Worm (Caenorhabditis elegans) whole organism, late embryonic: Measurements from ENCODE around the gene F53E10.6.
"Not testable (repeated sequence)": the region's sequence is repeated elsewhere in the genome, so short reads cannot be mapped to it uniquely, and the experiment has no call there.

ENCODE experiments used
- C38D4.7 ChIP-seq: fragments of 200-800 bp; sonication (Bioruptor generic); optimal IDR thresholded peaks from 2 replicates; lab custom pipeline; 2018; ENCODE audit warnings: mild to moderate bottlenecking, missing genetic modification characterization, moderate library complexity, missing compliant biosample characterization
- K09A11.1 ChIP-seq: sonication (generic microtip); optimal IDR thresholded peaks from 2 replicates; lab custom pipeline; 2017; ENCODE audit warnings: antibody characterized with exemption, mild to moderate bottlenecking, missing genetic modification characterization, missing compliant biosample characterization; ENCODE audit not compliant: insufficient read depth
- ama-1 ChIP-seq: fragments of 150-350 bp; optimal IDR thresholded peaks from 2 replicates; lab custom pipeline; 2014
- ceh-18 ChIP-seq: sonication (generic microtip); optimal IDR thresholded peaks from 2 replicates; lab custom pipeline; 2016; ENCODE audit warnings: missing genetic modification characterization, missing compliant biosample characterization
- ceh-22 ChIP-seq: sonication (generic microtip); optimal IDR thresholded peaks from 2 replicates; lab custom pipeline; 2017; ENCODE audit warnings: missing biosample characterization, missing genetic modification characterization
- ceh-30 ChIP-seq: fragments of 150-350 bp; optimal IDR thresholded peaks from 2 replicates; lab custom pipeline; 2014; ENCODE audit warnings: missing biosample characterization, missing genetic modification characterization
- ceh-31 ChIP-seq: sonication (generic microtip); optimal IDR thresholded peaks from 2 replicates; lab custom pipeline; 2016; ENCODE audit warnings: missing genetic modification characterization, missing compliant biosample characterization
- ceh-34 ChIP-seq: sonication (generic microtip); optimal IDR thresholded peaks from 2 replicates; lab custom pipeline; 2016; ENCODE audit warnings: mild to moderate bottlenecking, missing genetic modification characterization, missing compliant biosample characterization
- ceh-45 ChIP-seq: fragments of 200-800 bp; sonication (Bioruptor generic); IDR thresholded peaks from 2 replicates; pipeline ENCODE4 v1.3.6; 2022; ENCODE audit warnings: missing genetic modification reagents, missing genetic modification characterization, missing compliant biosample characterization
- ceh-9 ChIP-seq: sonication (generic microtip); optimal IDR thresholded peaks from 2 replicates; lab custom pipeline; 2016; ENCODE audit warnings: mild to moderate bottlenecking, missing genetic modification characterization, inconsistent platforms, missing compliant biosample characterization
- che-1 ChIP-seq: sonication (generic microtip); optimal IDR thresholded peaks from 2 replicates; lab custom pipeline; 2016; ENCODE audit warnings: mild to moderate bottlenecking, missing genetic modification characterization, missing compliant biosample characterization
- dmd-4 ChIP-seq: sonication (generic microtip); optimal IDR thresholded peaks from 2 replicates; lab custom pipeline; 2016; ENCODE audit warnings: borderline replicate concordance, missing genetic modification characterization, missing compliant biosample characterization
- elt-4 ChIP-seq: sonication (generic microtip); optimal IDR thresholded peaks from 2 replicates; lab custom pipeline; 2016; ENCODE audit warnings: missing genetic modification characterization, missing compliant biosample characterization
- ets-4 ChIP-seq: sonication (generic microtip); optimal IDR thresholded peaks from 2 replicates; lab custom pipeline; 2016; ENCODE audit warnings: missing genetic modification characterization, missing compliant biosample characterization
- fax-1 ChIP-seq: sonication (generic microtip); optimal IDR thresholded peaks from 2 replicates; lab custom pipeline; 2016; ENCODE audit warnings: missing genotype, missing genetic modification characterization, missing compliant biosample characterization
- fkh-6 ChIP-seq: sonication (generic microtip); optimal IDR thresholded peaks from 2 replicates; lab custom pipeline; 2016; ENCODE audit warnings: missing genetic modification characterization, missing compliant biosample characterization
- gmeb-2 ChIP-seq: sonication (generic microtip); optimal IDR thresholded peaks from 2 replicates; lab custom pipeline; 2016; ENCODE audit warnings: missing genetic modification characterization, inconsistent platforms, missing compliant biosample characterization
- hlh-13 ChIP-seq: fragments of 200-800 bp; sonication (Bioruptor generic); optimal IDR thresholded peaks from 2 replicates; lab custom pipeline; 2018; ENCODE audit warnings: mild to moderate bottlenecking, missing genetic modification characterization, missing compliant biosample characterization
- hlh-15 ChIP-seq: sonication (generic microtip); optimal IDR thresholded peaks from 2 replicates; lab custom pipeline; 2016; ENCODE audit warnings: missing genetic modification characterization, missing compliant biosample characterization
- hlh-6 ChIP-seq: sonication (generic microtip); optimal IDR thresholded peaks from 2 replicates; lab custom pipeline; 2016; ENCODE audit warnings: missing genotype, missing genetic modification characterization, missing compliant biosample characterization
- hlh-8 ChIP-seq: sonication (generic microtip); optimal IDR thresholded peaks from 2 replicates; lab custom pipeline; 2016; ENCODE audit warnings: missing genotype, missing genetic modification characterization, missing compliant biosample characterization
- lim-6 ChIP-seq: sonication (generic microtip); optimal IDR thresholded peaks from 2 replicates; lab custom pipeline; 2016; ENCODE audit warnings: missing genetic modification characterization, missing compliant biosample characterization
- mec-3 ChIP-seq: sonication (generic microtip); optimal IDR thresholded peaks from 2 replicates; lab custom pipeline; 2016; ENCODE audit warnings: borderline replicate concordance, missing genetic modification characterization, missing compliant biosample characterization
- nfya-1 ChIP-seq: sonication (generic microtip); optimal IDR thresholded peaks from 2 replicates; lab custom pipeline; 2017; ENCODE audit warnings: missing genetic modification characterization, mild to moderate bottlenecking, missing compliant biosample characterization, antibody characterized with exemption, moderate library complexity
- pag-3 ChIP-seq: sonication (generic microtip); optimal IDR thresholded peaks from 2 replicates; lab custom pipeline; 2016; ENCODE audit warnings: missing compliant biosample characterization, missing genetic modification characterization, borderline replicate concordance
- pat-9 ChIP-seq: fragments of 200-800 bp; sonication (Bioruptor generic); optimal IDR thresholded peaks from 2 replicates; lab custom pipeline; 2018; ENCODE audit warnings: mild to moderate bottlenecking, missing genetic modification characterization, moderate library complexity, missing compliant biosample characterization
- pax-1 ChIP-seq: fragments of 150-350 bp; optimal IDR thresholded peaks from 2 replicates; lab custom pipeline; 2014; ENCODE audit warnings: missing biosample characterization, missing genetic modification characterization
- pha-2 ChIP-seq: sonication (generic microtip); optimal IDR thresholded peaks from 2 replicates; lab custom pipeline; 2017; ENCODE audit warnings: mild to moderate bottlenecking, missing genetic modification characterization, missing compliant biosample characterization
- pqm-1 ChIP-seq: sonication (generic microtip); optimal IDR thresholded peaks from 2 replicates; lab custom pipeline; 2016; ENCODE audit warnings: missing genetic modification characterization, missing compliant biosample characterization
- sdc-2 ChIP-seq: sonication (generic microtip); optimal IDR thresholded peaks from 2 replicates; lab custom pipeline; 2016; ENCODE audit warnings: missing genotype, missing genetic modification characterization, missing compliant biosample characterization
- syd-9 ChIP-seq: sonication (generic microtip); optimal IDR thresholded peaks from 2 replicates; lab custom pipeline; 2016; ENCODE audit warnings: mild to moderate bottlenecking, missing genetic modification characterization, moderate library complexity, missing compliant biosample characterization
- ttx-3 ChIP-seq: sonication (generic microtip); optimal IDR thresholded peaks from 2 replicates; lab custom pipeline; 2016; ENCODE audit warnings: missing genetic modification reagents, missing genetic modification characterization, missing compliant biosample characterization
- unc-42 ChIP-seq: sonication (generic microtip); optimal IDR thresholded peaks from 2 replicates; lab custom pipeline; 2016; ENCODE audit warnings: missing genotype, missing genetic modification characterization, missing compliant biosample characterization
- unc-55 ChIP-seq: sonication (generic microtip); optimal IDR thresholded peaks from 2 replicates; lab custom pipeline; 2017; ENCODE audit warnings: missing biosample characterization, missing genetic modification reagents, missing genetic modification characterization
- ztf-16 ChIP-seq: sonication (generic microtip); optimal IDR thresholded peaks from 2 replicates; lab custom pipeline; 2017; ENCODE audit warnings: missing genetic modification characterization, missing compliant biosample characterization

F53E10.6 gene

ce11 chrV:2638545-2638944, 35.7 kb upstream of the F53E10.6 start, which contains the start of gene W02H5.19 (continued):
- TF ChIP-seq pag-3 (tag; lab: Kevin White, UChicago) (no peak), dmd-4 (tag; lab: Kevin White, UChicago) (peak; percentile 20), ceh-30 (no peak), hlh-15 (tag; lab: Kevin White, UChicago) (no peak), fax-1 (tag; lab: Kevin White, UChicago) (peak; percentile 57), hlh-13 (GFP tag; lab: Kevin White, UChicago) (peak; percentile 36), unc-55 (no peak), nfya-1 (tag; lab: Kevin White, UChicago) (peak; percentile 29), K09A11.1 (no peak), ztf-16 (tag; lab: Kevin White, UChicago) (no peak), ttx-3 (peak; percentile 4), pqm-1 (tag; lab: Kevin White, UChicago) (no peak), ama-1 (no peak), hlh-6 (tag; lab: Kevin White, UChicago) (no peak), che-1 (tag; lab: Kevin White, UChicago) (no peak), fkh-6 (tag; lab: Kevin White, UChicago) (peak; percentile 11), pha-2 (tag; lab: Kevin White, UChicago) (peak; percentile 16), ceh-9 (tag; lab: Kevin White, UChicago) (no peak), unc-42 (tag; lab: Kevin White, UChicago) (peak; percentile 46), ceh-45 (GFP tag; lab: Robert Waterston, UW) (no peak), sdc-2 (tag; lab: Kevin White, UChicago) (peak; percentile 13), gmeb-2 (tag; lab: Kevin White, UChicago) (no peak), ceh-31 (tag; lab: Kevin White, UChicago) (peak; percentile 97), mec-3 (tag; lab: Kevin White, UChicago) (peak; percentile 86), ceh-34 (tag; lab: Kevin White, UChicago) (peak; percentile 60), hlh-8 (tag; lab: Kevin White, UChicago) (peak; percentile 87), syd-9 (tag; lab: Kevin White, UChicago) (no peak)
- TF ChIP-seq, all 69 proteins: peak for 28

ce11 chrV:2625360-2625759, 22.5 kb upstream of the F53E10.6 start, which contains the start of gene sknr-1:
TSS of gene sknr-1 (minus strand) at chrV:2625460.
- TF ChIP-seq unc-55; ceh-9 (tag; lab: Kevin White, UChicago); fax-1 (tag; lab: Kevin White, UChicago): not testable (repeated sequence)
- TF ChIP-seq, all 69 proteins: peak for 0; not testable (repeated sequence) for 69

ce11 chrV:2623765-2624164, 20.9 kb upstream of the F53E10.6 start:
- TF ChIP-seq K09A11.1 (no peak), lim-6 (tag; lab: Kevin White, UChicago) (no peak), C38D4.7 (GFP tag; lab: Kevin White, UChicago) (no peak), pax-1 (tag; lab: Kevin White, UChicago) (no peak), ceh-22 (tag; lab: Kevin White, UChicago) (no peak), ets-4 (tag; lab: Kevin White, UChicago) (no peak), elt-4 (tag; lab: Kevin White, UChicago) (no peak), pat-9 (no peak), ceh-45 (GFP tag; lab: Robert Waterston, UW) (no peak)

ce11 chrV:2621879-2622278, 19.0 kb upstream of the F53E10.6 start, which contains the start of gene srh-271:
TSS of gene srh-271 (minus strand) at chrV:2621979.
- TF ChIP-seq ceh-34 (tag; lab: Kevin White, UChicago): no peak
- TF ChIP-seq ceh-18 (tag; lab: Kevin White, UChicago): no peak
- no peak for TF ChIP-seq pha-2 (tag; lab: Kevin White, UChicago)
- TF ChIP-seq ets-4 (tag; lab: Kevin White, UChicago): no peak
